Worm (Caenorhabditis elegans) whole organism, young adult: ENCODE data around the gene gpa-5.

Experiments used
- F10E7.11 ChIP-seq: sonication (generic microtip); optimal IDR thresholded peaks from 2 replicates; lab custom pipeline; 2017; ENCODE audit warnings: mild to moderate bottlenecking, missing genetic modification characterization, moderate library complexity, missing compliant biosample characterization
- let-526 ChIP-seq: fragments of 200-800 bp; sonication (Bioruptor generic); IDR thresholded peaks from 2 replicates; pipeline ENCODE4 v1.3.6; 2022; ENCODE audit warnings: missing genetic modification reagents, missing genetic modification characterization, missing compliant biosample characterization
- madf-3 ChIP-seq: fragments of 200-800 bp; sonication (Bioruptor generic); IDR thresholded peaks from 2 replicates; pipeline ENCODE4 v1.3.6; 2022; ENCODE audit warnings: missing genetic modification reagents, missing genetic modification characterization, missing compliant biosample characterization
- nhr-90 ChIP-seq: sonication (generic microtip); optimal IDR thresholded peaks from 2 replicates; lab custom pipeline; 2016; ENCODE audit warnings: missing genotype, mild to moderate bottlenecking, missing genetic modification characterization, missing compliant biosample characterization
- pha-4 ChIP-seq: fragments of 150-350 bp; sonication (generic microtip); optimal IDR thresholded peaks from 2 replicates; lab custom pipeline; 2014; ENCODE audit warnings: missing biosample characterization, missing genetic modification reagents, missing genetic modification characterization
- sptf-2 ChIP-seq: fragments of 200-800 bp; sonication (Bioruptor generic); optimal IDR thresholded peaks from 2 replicates; lab custom pipeline; 2018; ENCODE audit warnings: mild to moderate bottlenecking, missing genetic modification characterization, missing compliant biosample characterization

DNA sequence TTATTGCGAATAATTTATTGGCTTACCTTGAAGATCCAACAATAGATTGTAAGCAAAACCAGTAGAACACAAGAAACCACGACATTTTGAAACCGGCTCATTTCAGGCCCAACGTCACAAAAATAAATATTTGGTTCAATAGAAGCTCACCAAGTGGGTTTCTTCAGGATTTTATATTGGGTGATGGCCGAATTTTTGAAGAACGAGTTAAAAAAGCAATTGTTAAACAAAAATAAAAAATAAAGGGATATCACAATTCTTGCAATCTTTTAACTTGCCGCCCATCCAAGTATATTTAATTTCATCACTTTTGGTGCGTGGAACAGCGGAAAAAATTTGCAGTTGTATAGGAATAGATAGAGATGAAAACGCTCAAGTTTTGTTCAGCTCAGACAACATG is 24.1 kb downstream of the gpa-5 start, which contains the start of gene T21D9.2:
- TF ChIP-seq madf-3 (GFP tag; lab: Robert Waterston, UW) (no peak), let-526 (GFP tag; lab: Robert Waterston, UW) (no peak), F10E7.11 (tag; lab: Kevin White, UChicago) (no peak), sptf-2 (GFP tag; lab: Kevin White, UChicago) (no peak), nhr-90 (tag; lab: Kevin White, UChicago) (no peak), pha-4 (no peak)
